Fruit fly (Drosophila melanogaster) whole organism, wandering third instar larva: ENCODE results near the gene Tsr1.

Experiments used
- Abd-B ChIP-seq: fragments of >200 bp; optimal IDR thresholded peaks from 2 replicates; lab custom pipeline; 2017; ENCODE audit warnings: missing biosample characterization, missing genetic modification characterization
- CG32264 ChIP-seq: fragments of 200-800 bp; sonication (Bioruptor generic); optimal IDR thresholded peaks from 2 replicates; lab custom pipeline; 2016; ENCODE audit warnings: missing biosample characterization, missing genetic modification characterization
- CG9705 ChIP-seq: fragments of 200-800 bp; sonication (Bioruptor generic); optimal IDR thresholded peaks from 2 replicates; lab custom pipeline; 2018; ENCODE audit warnings: missing biosample characterization, mild to moderate bottlenecking, missing genetic modification characterization
- CrebA ChIP-seq: fragments of 200-800 bp; sonication (Bioruptor generic); optimal IDR thresholded peaks from 2 replicates; lab custom pipeline; 2016; ENCODE audit warnings: missing biosample characterization, mild to moderate bottlenecking, missing genetic modification characterization, borderline replicate concordance
- Dfd ChIP-seq: fragments of >200 bp; optimal IDR thresholded peaks from 2 replicates; lab custom pipeline; 2017; ENCODE audit warnings: missing biosample characterization, missing genetic modification characterization
- Dif ChIP-seq: fragments of 200-275, 200-300 bp; sonication (Bioruptor generic); optimal IDR thresholded peaks from 2 replicates; lab custom pipeline; 2018; ENCODE audit warnings: missing biosample characterization, missing genetic modification characterization; ENCODE audit not compliant: partially characterized antibody
- GATAd ChIP-seq: sonication (Bioruptor generic); optimal IDR thresholded peaks from 2 replicates; lab custom pipeline; 2016; ENCODE audit warnings: missing biosample characterization, missing genetic modification characterization
- HLH106 ChIP-seq: fragments of 200-800 bp; optimal IDR thresholded peaks from 3 replicates; lab custom pipeline; 2019; ENCODE audit warnings: missing biosample characterization, mild to moderate bottlenecking, missing genetic modification characterization, moderate library complexity
- Hnf4 ChIP-seq: fragments of 200-800 bp; sonication (Bioruptor generic); optimal IDR thresholded peaks from 2 replicates; lab custom pipeline; 2016; ENCODE audit warnings: missing biosample characterization, mild to moderate bottlenecking, missing genetic modification characterization
- Hr78 ChIP-seq: fragments of >200 bp; optimal IDR thresholded peaks from 2 replicates; lab custom pipeline; 2017; ENCODE audit warnings: missing biosample characterization, missing genetic modification characterization
- Hr83 ChIP-seq: fragments of 200-300 bp; sonication (Bioruptor generic); optimal IDR thresholded peaks from 2 replicates; lab custom pipeline; 2016; ENCODE audit warnings: missing biosample characterization, mild to moderate bottlenecking, missing genetic modification characterization, moderate library complexity; ENCODE audit not compliant: poor library complexity, severe bottlenecking
- Jra ChIP-seq: sonication (Bioruptor generic); optimal IDR thresholded peaks from 2 replicates; lab custom pipeline; 2016; ENCODE audit warnings: missing biosample characterization, missing genetic modification characterization
- Mio ChIP-seq: sonication (Bioruptor generic); optimal IDR thresholded peaks from 2 replicates; lab custom pipeline; 2016; ENCODE audit warnings: missing biosample characterization, missing genetic modification characterization
- Myc ChIP-seq: fragments of >200 bp; optimal IDR thresholded peaks from 2 replicates; lab custom pipeline; 2017
- N ChIP-seq: fragments of >200 bp; optimal IDR thresholded peaks from 2 replicates; lab custom pipeline; 2018; ENCODE audit warnings: missing biosample characterization, missing external identifiers, missing genetic modification characterization
- OdsH ChIP-seq: fragments of 200-800 bp; sonication (Bioruptor generic); optimal IDR thresholded peaks from 2 replicates; lab custom pipeline; 2016; ENCODE audit warnings: missing biosample characterization, mild to moderate bottlenecking, missing genetic modification characterization
- Rel ChIP-seq, 2 experiments: fragments of 200-800 bp; sonication (Bioruptor generic) in 1 of 2; optimal IDR thresholded peaks; 2 replicates in 1 of 2; 3 replicates in 1 of 2; lab custom pipeline; 2016 to 2019; ENCODE audit warnings: mild to moderate bottlenecking in 2 of 2, missing biosample characterization in 2 of 2, missing genetic modification characterization in 2 of 2, moderate library complexity in 1 of 2
- Sp1 ChIP-seq: fragments of 200-800 bp; sonication (Bioruptor generic); optimal IDR thresholded peaks from 3 replicates; lab custom pipeline; 2019; ENCODE audit warnings: missing biosample characterization, mild to moderate bottlenecking, missing genetic modification characterization, moderate library complexity
- Vsx2 ChIP-seq: fragments of 200-300, 225-300 bp; sonication (Bioruptor generic); optimal IDR thresholded peaks from 2 replicates; lab custom pipeline; 2018; ENCODE audit warnings: missing biosample characterization, missing genetic modification characterization; ENCODE audit not compliant: partially characterized antibody
- br ChIP-seq: fragments of 200-800 bp; sonication (Bioruptor generic); optimal IDR thresholded peaks from 2 replicates; lab custom pipeline; 2016; ENCODE audit warnings: missing biosample characterization, missing genetic modification characterization
- brk ChIP-seq: fragments of 200-800 bp; sonication (Bioruptor generic); optimal IDR thresholded peaks from 2 replicates; lab custom pipeline; 2016; ENCODE audit warnings: missing biosample characterization, mild to moderate bottlenecking, missing genetic modification characterization
- dl ChIP-seq, 2 experiments: fragments of 175-275, 200-275 bp in 1 of 2; fragments of 200-275 bp in 1 of 2; sonication (Bioruptor generic); optimal IDR thresholded peaks; lab custom pipeline; 2018; ENCODE audit warnings: mild to moderate bottlenecking in 2 of 2, missing biosample characterization in 2 of 2, missing genetic modification characterization in 2 of 2, moderate library complexity in 2 of 2; ENCODE audit not compliant: partially characterized antibody in 2 of 2, insufficient read depth in 1 of 2
- dmrt93B ChIP-seq: fragments of 200-800 bp; sonication (Bioruptor generic); optimal IDR thresholded peaks from 2 replicates; lab custom pipeline; 2018; ENCODE audit warnings: missing biosample characterization, mild to moderate bottlenecking, missing genetic modification characterization
- dsf ChIP-seq: sonication (Bioruptor generic); optimal IDR thresholded peaks from 2 replicates; lab custom pipeline; 2016; ENCODE audit warnings: missing biosample characterization, missing genetic modification characterization, borderline replicate concordance
- ey ChIP-seq: fragments of 200-800 bp; sonication (Bioruptor generic); optimal IDR thresholded peaks from 2 replicates; lab custom pipeline; 2016; ENCODE audit warnings: missing biosample characterization, missing genetic modification characterization
- foxo ChIP-seq, 2 experiments: fragments of 200-800 bp; sonication (Bioruptor generic); optimal IDR thresholded peaks; 2 replicates in 1 of 2; 3 replicates in 1 of 2; lab custom pipeline; 2016 to 2017; ENCODE audit warnings: missing biosample characterization in 2 of 2, missing genetic modification characterization in 2 of 2
- fru ChIP-seq: fragments of 200-800 bp; sonication (Bioruptor generic); optimal IDR thresholded peaks from 3 replicates; lab custom pipeline; 2016; ENCODE audit warnings: missing biosample characterization, mild to moderate bottlenecking, missing genetic modification characterization
- h ChIP-seq: fragments of 200-800 bp; sonication (Bioruptor generic); optimal IDR thresholded peaks from 3 replicates; lab custom pipeline; 2016; ENCODE audit warnings: missing biosample characterization, mild to moderate bottlenecking, missing genetic modification characterization
- jim ChIP-seq: fragments of 175-275, 200-325 bp; sonication (Bioruptor generic); optimal IDR thresholded peaks from 2 replicates; lab custom pipeline; 2016; ENCODE audit warnings: missing biosample characterization, mild to moderate bottlenecking, missing genetic modification characterization
- lola ChIP-seq: fragments of >200 bp; optimal IDR thresholded peaks from 2 replicates; lab custom pipeline; 2017; ENCODE audit warnings: missing biosample characterization, missing genetic modification characterization
- pan ChIP-seq: fragments of >200 bp; optimal IDR thresholded peaks from 2 replicates; lab custom pipeline; 2017
- psq ChIP-seq: fragments of 200-800 bp; sonication (Bioruptor generic); optimal IDR thresholded peaks from 3 replicates; lab custom pipeline; 2017; ENCODE audit warnings: missing biosample characterization, mild to moderate bottlenecking, missing genetic modification characterization, moderate library complexity
- rgr ChIP-seq: fragments of 200-800 bp; sonication (Bioruptor generic); optimal IDR thresholded peaks from 3 replicates; lab custom pipeline; 2016; ENCODE audit warnings: missing biosample characterization, mild to moderate bottlenecking, missing genetic modification characterization
- sage ChIP-seq: fragments of 200-800 bp; sonication (Bioruptor generic); optimal IDR thresholded peaks from 2 replicates; lab custom pipeline; 2016; ENCODE audit warnings: missing biosample characterization, mild to moderate bottlenecking, missing genetic modification characterization
- sv ChIP-seq: fragments of 200-800 bp; sonication (Bioruptor generic); optimal IDR thresholded peaks from 3 replicates; lab custom pipeline; 2016; ENCODE audit warnings: missing biosample characterization, missing genetic modification characterization
- tai ChIP-seq: sonication (Bioruptor generic); optimal IDR thresholded peaks from 2 replicates; lab custom pipeline; 2016; ENCODE audit warnings: missing biosample characterization, missing genetic modification characterization
- usp ChIP-seq: fragments of >200 bp; optimal IDR thresholded peaks from 2 replicates; lab custom pipeline; 2017; ENCODE audit warnings: missing biosample characterization, missing genetic modification characterization
- woc ChIP-seq: sonication (Bioruptor generic); optimal IDR thresholded peaks from 2 replicates; lab custom pipeline; 2016; ENCODE audit warnings: missing biosample characterization, mild to moderate bottlenecking, missing genetic modification characterization

Gene Tsr1

dm6 chr3L:21304400-21304799 is 30.6 kb upstream of the Tsr1 start, which contains the start of the genes CG11309 and CG7632:
TSS of gene CG11309 (minus strand) at chr3L:21304658.
TSS of gene CG7632 (plus strand) at chr3L:21304697.
- TF ChIP-seq pan (no peak), dl (GFP tag; optimal IDR thresholded peaks at IDR 0.05; lab: Kevin White, UChicago; ENCODE audit: insufficient read depth in 1 of 2, partially characterized antibody in 2 of 2) (no peak), sv (GFP tag; lab: Kevin White, UChicago) (peak; percentile 98), OdsH (GFP tag; lab: Kevin White, UChicago) (peak; percentile 100), HLH106 (tag; lab: Kevin White, UChicago) (peak; percentile 100), rgr (GFP tag; lab: Kevin White, UChicago) (peak; percentile 100), Jra (peak; percentile 98), Vsx2 (GFP tag; lab: Kevin White, UChicago) (no peak), Dif (no peak), fru (peak; percentile 99), h (peak; percentile 100), Sp1 (GFP tag; lab: Kevin White, UChicago) (peak; percentile 100), CrebA (GFP tag; lab: Kevin White, UChicago) (peak; percentile 97), Dfd (GFP tag; lab: Kevin White, UChicago) (peak; percentile 52), Hr83 (GFP tag; lab: Kevin White, UChicago) (peak; percentile 98), psq (GFP tag; lab: Kevin White, UChicago) (peak; percentile 98), N (GFP tag; lab: Kevin White, UChicago) (no peak), foxo (GFP tag; optimal IDR thresholded peaks at IDR 0.05; lab: Kevin White, UChicago) (peak; percentile 98 to 100), Hnf4 (GFP tag; lab: Kevin White, UChicago) (peak; percentile 99), jim (GFP tag; lab: Kevin White, UChicago) (no peak), dsf (GFP tag; lab: Kevin White, UChicago) (peak; percentile 97), Mio (GFP tag; lab: Kevin White, UChicago) (peak; percentile 94), CG32264 (GFP tag; lab: Kevin White, UChicago) (peak; percentile 98), dmrt93B (GFP tag; lab: Kevin White, UChicago) (peak; percentile 98), Rel (GFP tag; optimal IDR thresholded peaks at IDR 0.05; lab: Kevin White, UChicago) (peak; percentile 99), Rel (tag; optimal IDR thresholded peaks at IDR 0.05; lab: Kevin White, UChicago) (peak; percentile 98), lola (GFP tag; lab: Kevin White, UChicago) (no peak), brk (peak; percentile 99), sage (GFP tag; lab: Kevin White, UChicago) (peak; percentile 99), usp (GFP tag; lab: Kevin White, UChicago) (no peak), Myc (peak; percentile 41), Abd-B (GFP tag; lab: Kevin White, UChicago) (no peak), Hr78 (no peak), br (GFP tag; lab: Kevin White, UChicago) (peak; percentile 100), CG9705 (peak; percentile 100), tai (GFP tag; lab: Kevin White, UChicago) (peak; percentile 98), ey (GFP tag; lab: Kevin White, UChicago) (peak; percentile 99), GATAd (GFP tag; lab: Kevin White, UChicago) (peak; percentile 97), woc (GFP tag; lab: Kevin White, UChicago) (peak; percentile 99)

DNA sequence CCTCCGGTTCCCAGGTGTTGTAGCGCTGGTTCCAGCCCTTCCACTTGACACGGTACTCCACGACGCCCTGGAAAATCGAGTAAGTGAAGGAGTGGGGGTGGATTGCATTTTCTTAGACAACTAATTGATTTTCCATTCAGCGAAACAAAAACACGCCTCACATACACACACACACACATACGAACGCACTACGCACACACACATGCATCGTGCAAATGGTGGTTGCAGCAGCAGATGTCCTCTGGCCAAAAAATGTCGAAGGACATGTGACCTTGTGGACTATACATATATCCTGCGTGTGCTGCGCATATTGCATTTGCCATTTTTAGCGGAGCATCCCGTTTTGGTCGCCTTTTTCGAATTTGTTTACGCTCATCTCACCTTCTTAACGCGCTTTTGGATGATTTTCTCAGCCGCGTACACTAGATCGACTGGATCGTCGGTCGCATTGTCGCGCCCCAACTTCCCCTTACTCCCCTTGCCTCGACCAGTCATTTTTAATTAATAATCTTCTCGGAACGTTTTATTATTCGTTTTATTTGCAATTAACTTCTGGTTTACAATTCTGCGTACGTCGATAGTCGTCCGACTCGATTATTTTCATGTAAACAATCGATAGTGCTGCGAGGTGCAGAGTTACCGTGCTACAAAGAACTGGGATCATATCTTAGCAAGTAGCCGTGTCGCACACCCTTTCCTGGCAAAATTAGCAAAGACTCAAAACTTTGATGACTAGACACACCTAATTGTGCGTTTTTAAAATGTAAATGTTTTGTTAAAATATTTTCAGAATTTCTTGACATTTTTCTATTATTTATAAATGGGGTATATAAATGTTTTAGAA is 17.4 kb upstream of the Tsr1 start, which contains the start of gene Pc:
Gene Pc (minus strand): TSS at position 605 of the 844 bp plus-strand sequence.
- TF ChIP-seq Hnf4 (GFP tag; lab: Kevin White, UChicago) = no peak
- peak; percentile 37 for TF ChIP-seq N (GFP tag; lab: Kevin White, UChicago)
- TF ChIP-seq dsf (GFP tag; lab: Kevin White, UChicago) = no peak
- TF ChIP-seq h = peak; percentile 20
- no peak for TF ChIP-seq CG9705
- TF ChIP-seq Vsx2 (GFP tag; lab: Kevin White, UChicago) = peak; percentile 44
- TF ChIP-seq sv (GFP tag; lab: Kevin White, UChicago) = no peak
- no peak for TF ChIP-seq dl (GFP tag; optimal IDR thresholded peaks at IDR 0.05; lab: Kevin White, UChicago; ENCODE audit: insufficient read depth in 1 of 2, partially characterized antibody in 2 of 2)
- no peak for TF ChIP-seq woc (GFP tag; lab: Kevin White, UChicago)
- TF ChIP-seq Myc = peak; percentile 6
- peak; percentile 38 for TF ChIP-seq Hr83 (GFP tag; lab: Kevin White, UChicago)
- peak; percentile 22 for TF ChIP-seq HLH106 (tag; lab: Kevin White, UChicago)
